Fruit fly (Drosophila melanogaster) whole organism, embryonic: ENCODE results near the gene CG15368.

Source experiments
- Awh ChIP-seq: fragments of 200-800 bp; sonication (Bioruptor generic); IDR thresholded peaks from 2 replicates; pipeline ENCODE4, ENCODE4 v1.3.6; 2022; ENCODE audit warnings: missing biosample characterization, missing genetic modification characterization
- BEAF-32 ChIP-seq: fragments of 200-800 bp; sonication (Bioruptor generic); optimal IDR thresholded peaks from 3 replicates; lab custom pipeline; 2017; ENCODE audit warnings: missing biosample characterization, missing genetic modification characterization, mild to moderate bottlenecking, moderate library complexity, missing genetic modification reagents
- BtbVII ChIP-seq: fragments of 200-800 bp; sonication (Bioruptor generic); optimal IDR thresholded peaks from 3 replicates; lab custom pipeline; 2017; ENCODE audit warnings: missing biosample characterization, mild to moderate bottlenecking, missing genetic modification characterization
- CG10565 ChIP-seq: fragments of 200-800 bp; sonication (Bioruptor generic); optimal IDR thresholded peaks from 3 replicates; lab custom pipeline; 2016; ENCODE audit warnings: missing biosample characterization, mild to moderate bottlenecking, missing genetic modification characterization
- CG10959 ChIP-seq: fragments of 200-800 bp; sonication (Bioruptor generic); IDR thresholded peaks from 2 replicates; pipeline ENCODE4 v1.3.6; 2022; ENCODE audit warnings: missing biosample characterization, missing genetic modification characterization
- CG11093 ChIP-seq: fragments of 200-800 bp; sonication (Bioruptor generic); IDR thresholded peaks from 3 replicates; pipeline ENCODE4 v1.3.6; 2022; ENCODE audit warnings: missing biosample characterization, missing genetic modification characterization
- CG11247 ChIP-seq: fragments of 200-800 bp; sonication (Bioruptor generic); IDR thresholded peaks from 2 replicates; pipeline ENCODE4 v1.3.6; 2022; ENCODE audit warnings: missing biosample characterization, missing genetic modification characterization
- CG12769 ChIP-seq: fragments of 200-800 bp; sonication (Bioruptor generic); optimal IDR thresholded peaks from 2 replicates; lab custom pipeline; 2019; ENCODE audit warnings: missing biosample characterization, mild to moderate bottlenecking, missing genetic modification characterization, moderate library complexity
- CG15011 ChIP-seq: fragments of 200-800 bp; sonication (Bioruptor generic); optimal IDR thresholded peaks from 3 replicates; lab custom pipeline; 2018; ENCODE audit warnings: missing biosample characterization, mild to moderate bottlenecking, missing genetic modification characterization
- CG15269 ChIP-seq: fragments of 200-800 bp; sonication (Bioruptor generic); optimal IDR thresholded peaks from 2 replicates; lab custom pipeline; 2018; ENCODE audit warnings: missing biosample characterization, mild to moderate bottlenecking, missing genetic modification characterization, moderate library complexity
- CG30020 ChIP-seq: fragments of 200-800 bp; optimal IDR thresholded peaks from 2 replicates; lab custom pipeline; 2019; ENCODE audit warnings: missing biosample characterization, mild to moderate bottlenecking, missing genetic modification characterization, moderate library complexity
- CG31224 ChIP-seq: fragments of 200-800 bp; sonication (Bioruptor generic); IDR thresholded peaks from 2 replicates; pipeline ENCODE4 v1.3.6; 2022; ENCODE audit warnings: missing biosample characterization, missing genetic modification characterization
- CG3163 ChIP-seq: fragments of 200-800 bp; sonication (Bioruptor generic); optimal IDR thresholded peaks from 3 replicates; lab custom pipeline; 2016; ENCODE audit warnings: missing biosample characterization, missing genetic modification characterization
- CG3995 ChIP-seq: fragments of 200-800 bp; sonication (Bioruptor generic); optimal IDR thresholded peaks from 3 replicates; lab custom pipeline; 2016; ENCODE audit warnings: missing biosample characterization, missing genetic modification characterization
- CG6683 ChIP-seq: fragments of 200-800 bp; sonication (Bioruptor generic); optimal IDR thresholded peaks from 2 replicates; lab custom pipeline; 2017; ENCODE audit warnings: missing biosample characterization, mild to moderate bottlenecking, missing genetic modification characterization, missing genetic modification reagents
- CG7556 ChIP-seq: fragments of 200-800 bp; sonication (Bioruptor generic); optimal IDR thresholded peaks from 2 replicates; lab custom pipeline; 2017; ENCODE audit warnings: missing biosample characterization, mild to moderate bottlenecking, missing genetic modification characterization
- CG8765 ChIP-seq: fragments of 200-800 bp; sonication (Bioruptor generic); IDR thresholded peaks from 2 replicates; pipeline ENCODE4 v1.3.6; 2022; ENCODE audit warnings: missing biosample characterization, missing genetic modification characterization
- CG9727 ChIP-seq: fragments of 200-800 bp; sonication (Bioruptor generic); optimal IDR thresholded peaks from 3 replicates; lab custom pipeline; 2017; ENCODE audit warnings: missing biosample characterization, mild to moderate bottlenecking, missing genetic modification characterization
- CG9797 ChIP-seq: fragments of 200-800 bp; sonication (Bioruptor generic); optimal IDR thresholded peaks from 3 replicates; lab custom pipeline; 2018; ENCODE audit warnings: missing biosample characterization, mild to moderate bottlenecking, missing genetic modification characterization
- Dbx ChIP-seq: fragments of 200-800 bp; sonication (Bioruptor generic); IDR thresholded peaks from 3 replicates; pipeline ENCODE4 v1.3.6; 2022; ENCODE audit warnings: missing biosample characterization, missing genetic modification characterization
- Dp ChIP-seq: fragments of 200-800 bp; sonication (Bioruptor generic); optimal IDR thresholded peaks from 2 replicates; lab custom pipeline; 2018; ENCODE audit warnings: missing biosample characterization, mild to moderate bottlenecking, missing genetic modification characterization, moderate library complexity
- HLHmδ ChIP-seq: fragments of 200-800 bp; sonication (Bioruptor generic); optimal IDR thresholded peaks from 2 replicates; lab custom pipeline; 2018; ENCODE audit warnings: missing biosample characterization, mild to moderate bottlenecking, missing genetic modification characterization, moderate library complexity
- Hand ChIP-seq: fragments of 200-800 bp; sonication (Bioruptor generic); optimal IDR thresholded peaks from 2 replicates; lab custom pipeline; 2017; ENCODE audit warnings: mild to moderate bottlenecking, missing biosample characterization, missing genetic modification reagents, missing genetic modification characterization
- Myb ChIP-seq: fragments of 200-800 bp; sonication (Bioruptor generic); optimal IDR thresholded peaks from 2 replicates; lab custom pipeline; 2016; ENCODE audit warnings: missing biosample characterization, missing genetic modification characterization
- NK7.1 ChIP-seq: fragments of 200-800 bp; sonication (Bioruptor generic); optimal IDR thresholded peaks from 3 replicates; lab custom pipeline; 2016; ENCODE audit warnings: missing biosample characterization, missing genetic modification characterization
- Rx ChIP-seq: fragments of 200-800 bp; sonication (Bioruptor generic); IDR thresholded peaks from 2 replicates; pipeline ENCODE4 v1.3.6; 2022; ENCODE audit warnings: missing biosample characterization, missing genetic modification characterization
- Side ChIP-seq: fragments of 200-800 bp; sonication (Bioruptor generic); optimal IDR thresholded peaks from 2 replicates; lab custom pipeline; 2016; ENCODE audit warnings: missing biosample characterization, missing genetic modification characterization
- Sin3A ChIP-seq: fragments of >200 bp; optimal IDR thresholded peaks from 2 replicates; lab custom pipeline; 2018
- Trl ChIP-seq, 3 experiments: fragments of >200 bp in 2 of 3; fragments of 200-800 bp in 1 of 3; sonication (Bioruptor generic) in 1 of 3; optimal IDR thresholded peaks; 2 replicates in 1 of 3; 3 replicates in 2 of 3; lab custom pipeline; 2016 to 2017; ENCODE audit warnings: missing biosample characterization in 1 of 3, missing genetic modification characterization in 1 of 3
- Vsx1 ChIP-seq: fragments of 200-800 bp; sonication (Bioruptor generic); optimal IDR thresholded peaks from 2 replicates; lab custom pipeline; 2017; ENCODE audit warnings: missing biosample characterization, mild to moderate bottlenecking, missing genetic modification characterization, missing genetic modification reagents
- abd-A ChIP-seq: fragments of 200-800 bp; sonication (Bioruptor generic); optimal IDR thresholded peaks from 3 replicates; lab custom pipeline; 2019; ENCODE audit warnings: missing biosample characterization, mild to moderate bottlenecking, missing genetic modification characterization, moderate library complexity
- amos ChIP-seq: fragments of 200-800 bp; sonication (Bioruptor generic); IDR thresholded peaks from 2 replicates; pipeline ENCODE4 v1.3.6; 2022; ENCODE audit warnings: missing biosample characterization, missing genetic modification characterization; ENCODE audit not compliant: partially characterized antibody
- crc ChIP-seq: fragments of 200-800 bp; sonication (Bioruptor generic); optimal IDR thresholded peaks from 2 replicates; lab custom pipeline; 2016; ENCODE audit warnings: missing biosample characterization, missing genetic modification characterization
- dati ChIP-seq: fragments of 200-800 bp; sonication (Bioruptor generic); IDR thresholded peaks from 2 replicates; pipeline ENCODE4 v1.3.6; 2022; ENCODE audit warnings: missing biosample characterization, missing genetic modification characterization
- grn ChIP-seq: fragments of 200-800 bp; sonication (Bioruptor generic); optimal IDR thresholded peaks from 3 replicates; lab custom pipeline; 2017; ENCODE audit warnings: missing biosample characterization, missing genetic modification characterization
- onecut ChIP-seq: fragments of 200-800 bp; sonication (Bioruptor generic); IDR thresholded peaks from 2 replicates; pipeline ENCODE4 v1.3.6; 2022; ENCODE audit warnings: missing biosample characterization, missing genetic modification characterization
- pho ChIP-seq: fragments of 200-800 bp; sonication (Bioruptor generic); optimal IDR thresholded peaks from 2 replicates; lab custom pipeline; 2016; ENCODE audit warnings: missing biosample characterization, missing genetic modification characterization
- prd ChIP-seq, 3 experiments: fragments of >200 bp in 2 of 3; fragments of 200-800 bp in 1 of 3; sonication (Bioruptor generic) in 1 of 3; optimal IDR thresholded peaks in 2 of 3; IDR thresholded peaks in 1 of 3; 2 replicates in 2 of 3; 3 replicates in 1 of 3; pipeline versions ENCODE4 v1.3.6 to Lab custom; 2017 to 2022; ENCODE audit warnings: missing biosample characterization in 1 of 3, missing genetic modification characterization in 1 of 3
- pzg ChIP-seq: fragments of 200-800 bp; sonication (Bioruptor generic); optimal IDR thresholded peaks from 3 replicates; lab custom pipeline; 2018; ENCODE audit warnings: missing biosample characterization, mild to moderate bottlenecking, missing genetic modification characterization, moderate library complexity
- run ChIP-seq: fragments of 200-800 bp; sonication (Bioruptor generic); optimal IDR thresholded peaks from 3 replicates; lab custom pipeline; 2018; ENCODE audit warnings: missing biosample characterization, mild to moderate bottlenecking, missing genetic modification characterization
- salm ChIP-seq: fragments of 200-800 bp; sonication (Bioruptor generic); optimal IDR thresholded peaks from 2 replicates; lab custom pipeline; 2018; ENCODE audit warnings: missing biosample characterization, mild to moderate bottlenecking, missing genetic modification characterization
- schlank ChIP-seq: fragments of 200-800 bp; sonication (Bioruptor generic); optimal IDR thresholded peaks from 2 replicates; lab custom pipeline; 2018; ENCODE audit warnings: missing biosample characterization, mild to moderate bottlenecking, missing genetic modification characterization
- sd ChIP-seq: fragments of 200-800 bp; sonication (Bioruptor generic); optimal IDR thresholded peaks from 3 replicates; lab custom pipeline; 2018; ENCODE audit warnings: missing biosample characterization, mild to moderate bottlenecking, missing genetic modification characterization, moderate library complexity
- sens ChIP-seq: fragments of 200-800 bp; sonication (Bioruptor generic); peaks from one replicate; lab custom pipeline; 2016; ENCODE audit warnings: missing biosample characterization, missing genetic modification characterization
- sens-2 ChIP-seq: fragments of 200-800 bp; sonication (Bioruptor generic); IDR thresholded peaks from 2 replicates; pipeline ENCODE4 v1.3.6; 2022; ENCODE audit warnings: missing biosample characterization, missing genetic modification characterization
- sima ChIP-seq: fragments of 200-800 bp; sonication (Bioruptor generic); optimal IDR thresholded peaks from 2 replicates; lab custom pipeline; 2016; ENCODE audit warnings: missing biosample characterization, missing genetic modification characterization
- sr ChIP-seq: fragments of 200-800 bp; sonication (Bioruptor generic); IDR thresholded peaks from 3 replicates; pipeline ENCODE4 v1.3.6; 2022; ENCODE audit warnings: missing biosample characterization, missing genetic modification characterization
- ssp ChIP-seq: fragments of 200-800 bp; sonication (Bioruptor generic); IDR thresholded peaks from 2 replicates; pipeline ENCODE4 v1.3.6; 2022; ENCODE audit warnings: missing biosample characterization, missing genetic modification characterization
- wor ChIP-seq: fragments of 200-800 bp; sonication (Bioruptor generic); IDR thresholded peaks from 2 replicates; pipeline ENCODE4 v1.3.6; 2022; ENCODE audit warnings: missing biosample characterization, missing genetic modification characterization
- yki ChIP-seq: fragments of >200 bp; optimal IDR thresholded peaks from 3 replicates; lab custom pipeline; 2018
- zfh1 ChIP-seq: fragments of 200-800 bp; sonication (Bioruptor generic); IDR thresholded peaks from 3 replicates; pipeline ENCODE4 v1.3.6; 2022; ENCODE audit warnings: missing biosample characterization, missing genetic modification characterization

Gene CG15368

dm6 chrX:9193604-9194003 lies 22.0 kb upstream of the CG15368 start, which contains the start of gene CG12106 (continued):
- TF ChIP-seq BEAF-32 (no peak), prd (optimal IDR thresholded peaks at IDR 0.05; lab: Kevin White, UChicago) (no peak), prd (GFP tag; IDR thresholded peaks at IDR 0.05; lab: Robert Waterston, UW) (peak; percentile 67), Myb (GFP tag; lab: Kevin White, UChicago) (peak; percentile 44), yki (lab: Kevin White, UChicago) (no peak), salm (no peak), CG9727 (GFP tag; lab: Kevin White, UChicago) (peak; percentile 3), wor (GFP tag; lab: Robert Waterston, UW) (no peak), CG11093 (no peak), Side (GFP tag; lab: Kevin White, UChicago) (no peak), sens-2 (GFP tag; lab: Robert Waterston, UW) (no peak), run (tag; lab: Kevin White, UChicago) (no peak), CG10959 (GFP tag; lab: Robert Waterston, UW) (no peak), abd-A (tag; lab: Kevin White, UChicago) (no peak), Dbx (GFP tag; lab: Robert Waterston, UW) (0 out of 3 replicates have a peak, but pooled peaks have one; percentile 23), CG3163 (GFP tag; lab: Kevin White, UChicago) (no peak), sr (no peak), CG31224 (no peak), CG8765 (GFP tag; lab: Robert Waterston, UW) (no peak), zfh1 (GFP tag; lab: Robert Waterston, UW) (no peak), sens (GFP tag; lab: Kevin White, UChicago) (peak; percentile 59), CG15269 (peak; percentile 65), sd (tag; lab: Kevin White, UChicago) (no peak), CG30020 (tag; lab: Kevin White, UChicago) (no peak), grn (GFP tag; lab: Kevin White, UChicago) (no peak)
- TF ChIP-seq, all 482 proteins: peak for 159

DNA sequence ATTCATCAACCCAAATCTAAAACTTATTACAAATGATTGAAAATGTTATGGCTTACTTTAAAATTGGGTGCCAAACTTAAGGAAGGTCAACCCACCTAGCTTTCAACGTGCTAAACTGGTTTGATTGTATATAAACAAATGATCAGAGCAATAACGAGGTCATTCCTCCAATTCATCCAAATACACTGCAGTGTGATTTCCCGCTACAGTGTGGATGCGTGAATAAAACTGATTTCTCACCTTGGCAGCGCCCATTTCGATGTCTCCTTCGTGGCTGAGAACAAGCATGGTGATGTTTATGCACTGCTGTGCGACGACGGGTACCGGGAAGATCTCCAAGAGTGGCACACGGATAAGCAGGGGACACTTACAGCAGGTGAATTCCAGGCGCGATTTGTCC lies 20.3 kb upstream of the CG15368 start:
- TF ChIP-seq CG9797 (GFP tag; lab: Kevin White, UChicago) (no peak), sima (no peak), amos (no peak), CG6683 (GFP tag; lab: Kevin White, UChicago) (no peak), CG7556 (GFP tag; lab: Kevin White, UChicago) (no peak), CG3163 (GFP tag; lab: Kevin White, UChicago) (no peak), Hand (no peak), schlank (tag; lab: Kevin White, UChicago) (no peak)

dm6 chrX:9196362-9196761 lies 19.2 kb upstream of the CG15368 start, which contains the start of gene CG12118:
CG12118 (minus strand) TSS chrX:9196414.
- TF ChIP-seq ssp (GFP tag; lab: Robert Waterston, UW) (peak; percentile 74), pho (GFP tag; lab: Kevin White, UChicago) (peak; percentile 56), BtbVII (GFP tag; lab: Kevin White, UChicago) (peak; percentile 36), crc (GFP tag; lab: Kevin White, UChicago) (no peak), NK7.1 (GFP tag; lab: Kevin White, UChicago) (no peak), HLHmδ (GFP tag; lab: Kevin White, UChicago) (no peak), Trl (optimal IDR thresholded peaks at IDR 0.05; lab: Kevin White, UChicago) (no peak), Trl (GFP tag; optimal IDR thresholded peaks at IDR 0.05; lab: Kevin White, UChicago) (peak; percentile 55), CG11247 (GFP tag; lab: Robert Waterston, UW) (peak; percentile 83), CG15011 (GFP tag; lab: Kevin White, UChicago) (peak; percentile 20), Awh (GFP tag; lab: Robert Waterston, UW) (peak; percentile 79; the same call in 1 of the 2 replicates), Dp (peak; percentile 87), Vsx1 (GFP tag; lab: Kevin White, UChicago) (no peak), onecut (GFP tag; lab: Robert Waterston, UW) (peak; percentile 14; the same call in 1 of the 2 replicates), CG3995 (GFP tag; lab: Kevin White, UChicago) (peak; percentile 21), Sin3A (lab: Kevin White, UChicago) (no peak), CG12769 (no peak), pzg (GFP tag; lab: Kevin White, UChicago) (peak; percentile 49), dati (GFP tag; lab: Robert Waterston, UW) (no peak), Rx (GFP tag; lab: Robert Waterston, UW) (peak; percentile 45; the same call in 1 of the 2 replicates), CG10565 (GFP tag; lab: Kevin White, UChicago) (no peak)
